Worm (Caenorhabditis elegans) whole organism, late embryonic: ENCODE data around the gene Y71H2AM.20.

Experiments used
- ceh-34 ChIP-seq: sonication (generic microtip); optimal IDR thresholded peaks from 2 replicates; lab custom pipeline; 2016; ENCODE audit warnings: mild to moderate bottlenecking, missing genetic modification characterization, missing compliant biosample characterization
- ceh-6 ChIP-seq: fragments of 200-800 bp; sonication (Bioruptor generic); optimal IDR thresholded peaks from 2 replicates; lab custom pipeline; 2018; ENCODE audit warnings: mild to moderate bottlenecking, missing genetic modification characterization, missing compliant biosample characterization
- ceh-9 ChIP-seq: sonication (generic microtip); optimal IDR thresholded peaks from 2 replicates; lab custom pipeline; 2016; ENCODE audit warnings: mild to moderate bottlenecking, missing genetic modification characterization, inconsistent platforms, missing compliant biosample characterization
- dve-1 ChIP-seq: sonication (generic microtip); optimal IDR thresholded peaks from 2 replicates; lab custom pipeline; 2017; ENCODE audit warnings: antibody characterized with exemption, mild to moderate bottlenecking, missing genetic modification characterization, missing compliant biosample characterization
- fkh-10 ChIP-seq: fragments of 150-350 bp; optimal IDR thresholded peaks from 2 replicates; lab custom pipeline; 2014; ENCODE audit warnings: missing biosample characterization, missing genetic modification reagents, missing genetic modification characterization
- fkh-6 ChIP-seq: sonication (generic microtip); optimal IDR thresholded peaks from 2 replicates; lab custom pipeline; 2016; ENCODE audit warnings: missing genetic modification characterization, missing compliant biosample characterization
- hlh-30 ChIP-seq: sonication (generic microtip); optimal IDR thresholded peaks from 2 replicates; lab custom pipeline; 2017; ENCODE audit warnings: antibody characterized with exemption, missing genetic modification characterization, missing compliant biosample characterization; ENCODE audit not compliant: insufficient read depth
- madf-2 ChIP-seq: sonication (generic microtip); optimal IDR thresholded peaks from 2 replicates; lab custom pipeline; 2017; ENCODE audit warnings: missing genetic modification characterization, missing compliant biosample characterization
- nhr-11 ChIP-seq: fragments of 150-350 bp; optimal IDR thresholded peaks from 2 replicates; lab custom pipeline; 2014; ENCODE audit warnings: missing biosample characterization, missing genetic modification characterization
- pqm-1 ChIP-seq: sonication (generic microtip); optimal IDR thresholded peaks from 2 replicates; lab custom pipeline; 2016; ENCODE audit warnings: missing genetic modification characterization, missing compliant biosample characterization
- sox-4 ChIP-seq: sonication (generic microtip); optimal IDR thresholded peaks from 2 replicates; lab custom pipeline; 2017; ENCODE audit warnings: mild to moderate bottlenecking, missing genetic modification characterization, inconsistent platforms, missing compliant biosample characterization
- unc-42 ChIP-seq: sonication (generic microtip); optimal IDR thresholded peaks from 2 replicates; lab custom pipeline; 2016; ENCODE audit warnings: missing genotype, missing genetic modification characterization, missing compliant biosample characterization

- TF ChIP-seq madf-2 (no peak), unc-42 (tag; lab: Kevin White, UChicago) (no peak), sox-4 (no peak), fkh-10 (GFP tag; lab: Kevin White, UChicago) (no peak), hlh-30 (tag; lab: Kevin White, UChicago) (no peak), pqm-1 (tag; lab: Kevin White, UChicago) (no peak), nhr-11 (no peak), ceh-9 (tag; lab: Kevin White, UChicago) (no peak), ceh-6 (GFP tag; lab: Kevin White, UChicago) (no peak), ceh-34 (tag; lab: Kevin White, UChicago) (no peak), fkh-6 (tag; lab: Kevin White, UChicago) (no peak), dve-1 (tag; lab: Kevin White, UChicago) (no peak)
These were observed 33.2 kb upstream of the Y71H2AM.20 start, which contains the start of gene pipp-4P for ce11 chrIII:2818980-2819379.
